Fruit fly (Drosophila melanogaster) whole organism, embryonic: ENCODE data around the gene Adck5.

Source experiments
- CG11723 ChIP-seq: fragments of 200-800 bp; sonication (Bioruptor generic); optimal IDR thresholded peaks from 2 replicates; lab custom pipeline; 2017; ENCODE audit warnings: missing biosample characterization, mild to moderate bottlenecking, missing genetic modification characterization
- CG12219 ChIP-seq: fragments of 200-800 bp; sonication (Bioruptor generic); optimal IDR thresholded peaks from 3 replicates; lab custom pipeline; 2018; ENCODE audit warnings: missing biosample characterization, mild to moderate bottlenecking, missing genetic modification characterization
- CG14050 ChIP-seq: fragments of 200-800 bp; sonication (Bioruptor generic); IDR thresholded peaks from 3 replicates; pipeline ENCODE4 v1.3.6; 2022; ENCODE audit warnings: missing biosample characterization, missing genetic modification characterization
- CG14667 ChIP-seq: fragments of 200-800 bp; sonication (Bioruptor generic); IDR thresholded peaks from 2 replicates; pipeline ENCODE4 v1.3.6; 2022; ENCODE audit warnings: missing biosample characterization, missing genetic modification characterization
- CG14860 ChIP-seq: fragments of 200-800 bp; sonication (Bioruptor generic); IDR thresholded peaks from 3 replicates; pipeline ENCODE4 v1.3.6; 2022; ENCODE audit warnings: missing biosample characterization, missing genetic modification characterization; ENCODE audit not compliant: partially characterized antibody
- CG18476 ChIP-seq: fragments of 200-800 bp; sonication (Bioruptor generic); optimal IDR thresholded peaks from 2 replicates; lab custom pipeline; 2016; ENCODE audit warnings: missing biosample characterization, mild to moderate bottlenecking, missing genetic modification characterization
- CG18599 ChIP-seq: fragments of 200-800 bp; sonication (Bioruptor generic); optimal IDR thresholded peaks from 3 replicates; lab custom pipeline; 2017; ENCODE audit warnings: missing biosample characterization, missing genetic modification characterization, mild to moderate bottlenecking, moderate library complexity, missing genetic modification reagents
- CG2116 ChIP-seq: fragments of 200-800 bp; sonication (Bioruptor generic); optimal IDR thresholded peaks from 3 replicates; lab custom pipeline; 2018; ENCODE audit warnings: missing biosample characterization, mild to moderate bottlenecking, missing genetic modification characterization
- CG5180 ChIP-seq: fragments of 200-800 bp; sonication (Bioruptor generic); optimal IDR thresholded peaks from 3 replicates; lab custom pipeline; 2017; ENCODE audit warnings: missing biosample characterization, missing genetic modification characterization, mild to moderate bottlenecking, moderate library complexity, missing genetic modification reagents
- CG7839 ChIP-seq: fragments of 200-800 bp; sonication (Bioruptor generic); optimal IDR thresholded peaks from 3 replicates; lab custom pipeline; 2018; ENCODE audit warnings: missing biosample characterization, mild to moderate bottlenecking, missing genetic modification characterization, moderate library complexity
- CG7963 ChIP-seq: fragments of 200-800 bp; sonication (Bioruptor generic); IDR thresholded peaks from 3 replicates; pipeline ENCODE4 v1.3.6; 2022; ENCODE audit warnings: missing biosample characterization, missing genetic modification characterization; ENCODE audit not compliant: partially characterized antibody
- CG7987 ChIP-seq: fragments of 200-800 bp; sonication (Bioruptor generic); optimal IDR thresholded peaks from 2 replicates; lab custom pipeline; 2018; ENCODE audit warnings: missing biosample characterization, mild to moderate bottlenecking, missing genetic modification characterization, moderate library complexity
- D19A ChIP-seq: fragments of 200-800 bp; optimal IDR thresholded peaks from 3 replicates; lab custom pipeline; 2019; ENCODE audit warnings: missing biosample characterization, mild to moderate bottlenecking, missing genetic modification characterization, moderate library complexity
- Dip3 ChIP-seq: fragments of 200-800 bp; sonication (Bioruptor generic); optimal IDR thresholded peaks from 3 replicates; lab custom pipeline; 2016; ENCODE audit warnings: missing biosample characterization, missing genetic modification characterization
- ERR ChIP-seq: fragments of 200-800 bp; sonication (Bioruptor generic); optimal IDR thresholded peaks from 2 replicates; lab custom pipeline; 2016; ENCODE audit warnings: missing biosample characterization, missing genetic modification characterization
- Elba2 ChIP-seq: fragments of 200-800 bp; sonication (Bioruptor generic); optimal IDR thresholded peaks from 3 replicates; lab custom pipeline; 2016; ENCODE audit warnings: missing biosample characterization, missing genetic modification characterization
- Hey ChIP-seq: fragments of 200-800 bp; sonication (Bioruptor generic); optimal IDR thresholded peaks from 3 replicates; lab custom pipeline; 2018; ENCODE audit warnings: missing biosample characterization, mild to moderate bottlenecking, missing genetic modification characterization
- MESR4 ChIP-seq: fragments of 200-800 bp; sonication (Bioruptor generic); optimal IDR thresholded peaks from 2 replicates; lab custom pipeline; 2018; ENCODE audit warnings: missing biosample characterization, mild to moderate bottlenecking, missing genetic modification characterization, moderate library complexity
- Meics ChIP-seq: fragments of 200-800 bp; sonication (Bioruptor generic); optimal IDR thresholded peaks from 2 replicates; lab custom pipeline; 2017; ENCODE audit warnings: missing biosample characterization, mild to moderate bottlenecking, missing genetic modification characterization
- NC2β ChIP-seq: fragments of 200-800 bp; sonication (Bioruptor generic); optimal IDR thresholded peaks from 2 replicates; lab custom pipeline; 2016; ENCODE audit warnings: missing biosample characterization, missing genetic modification characterization
- NFAT ChIP-seq: fragments of 200-800 bp; sonication (Bioruptor generic); IDR thresholded peaks from 2 replicates; pipeline ENCODE4 v1.3.6; 2022; ENCODE audit warnings: missing biosample characterization, missing genetic modification characterization
- Rfx ChIP-seq: fragments of 200-800 bp; sonication (Bioruptor generic); IDR thresholded peaks from 2 replicates; pipeline ENCODE4 v1.3.6; 2022; ENCODE audit warnings: missing biosample characterization, missing genetic modification characterization
- Vsx1 ChIP-seq: fragments of 200-800 bp; sonication (Bioruptor generic); optimal IDR thresholded peaks from 2 replicates; lab custom pipeline; 2017; ENCODE audit warnings: missing biosample characterization, mild to moderate bottlenecking, missing genetic modification characterization, missing genetic modification reagents
- YL-1 ChIP-seq: fragments of 200-800 bp; sonication (Bioruptor generic); optimal IDR thresholded peaks from 3 replicates; lab custom pipeline; 2017; ENCODE audit warnings: missing biosample characterization, mild to moderate bottlenecking, missing genetic modification characterization
- ash1 ChIP-seq: fragments of 200-800 bp; sonication (Bioruptor generic); optimal IDR thresholded peaks from 2 replicates; lab custom pipeline; 2018; ENCODE audit warnings: missing biosample characterization, mild to moderate bottlenecking, missing genetic modification characterization
- btn ChIP-seq: fragments of 200-800 bp; sonication (Bioruptor generic); optimal IDR thresholded peaks from 2 replicates; lab custom pipeline; 2016; ENCODE audit warnings: missing biosample characterization, missing genetic modification characterization
- chinmo ChIP-seq: fragments of 200-800 bp; sonication (Bioruptor generic); IDR thresholded peaks from 4 replicates; pipeline ENCODE4 v1.3.6; 2022; ENCODE audit warnings: missing biosample characterization, missing genetic modification characterization; ENCODE audit not compliant: partially characterized antibody
- chn ChIP-seq: fragments of 200-800 bp; sonication (Bioruptor generic); optimal IDR thresholded peaks from 2 replicates; lab custom pipeline; 2016; ENCODE audit warnings: missing biosample characterization, missing genetic modification characterization
- danr ChIP-seq: fragments of 200-800 bp; sonication (Bioruptor generic); IDR thresholded peaks from 2 replicates; pipeline ENCODE4 v1.3.6; 2022; ENCODE audit warnings: missing biosample characterization, missing genetic modification characterization
- dm ChIP-seq: fragments of 200-800 bp; sonication (Bioruptor generic); optimal IDR thresholded peaks from 3 replicates; lab custom pipeline; 2016; ENCODE audit warnings: missing biosample characterization, missing genetic modification characterization
- esg ChIP-seq: fragments of 200-800 bp; sonication (Bioruptor generic); conservative IDR thresholded peaks from 2 replicates; pipeline ENCODE4 v1.3.6; 2022; ENCODE audit warnings: missing biosample characterization, missing genetic modification characterization
- fd3F ChIP-seq: fragments of 200-800 bp; sonication (Bioruptor generic); optimal IDR thresholded peaks from 2 replicates; lab custom pipeline; 2018; ENCODE audit warnings: missing biosample characterization, mild to moderate bottlenecking, missing genetic modification characterization, moderate library complexity
- fd96Cb ChIP-seq: fragments of 200-800 bp; sonication (Bioruptor generic); optimal IDR thresholded peaks from 2 replicates; lab custom pipeline; 2018; ENCODE audit warnings: missing biosample characterization, mild to moderate bottlenecking, missing genetic modification characterization, moderate library complexity
- hkb ChIP-seq, 2 experiments: fragments of 200-800 bp in 1 of 2; fragments of >200 bp in 1 of 2; sonication (Bioruptor generic) in 1 of 2; IDR thresholded peaks in 1 of 2; optimal IDR thresholded peaks in 1 of 2; 2 replicates each; pipeline versions ENCODE4 v1.3.6 to Lab custom; 2017 to 2022; ENCODE audit warnings: missing biosample characterization in 1 of 2, missing genetic modification characterization in 1 of 2
- jigr1 ChIP-seq: fragments of 200-800 bp; sonication (Bioruptor generic); IDR thresholded peaks from 3 replicates; pipeline ENCODE4 v1.3.6; 2022; ENCODE audit warnings: missing biosample characterization, missing genetic modification characterization
- jumu ChIP-seq: fragments of 200-800 bp; sonication (Bioruptor generic); optimal IDR thresholded peaks from 3 replicates; lab custom pipeline; 2016; ENCODE audit warnings: missing biosample characterization, missing genetic modification characterization
- klu ChIP-seq: fragments of 200-800 bp; sonication (Bioruptor generic); IDR thresholded peaks from 2 replicates; pipeline ENCODE4 v1.3.6; 2022; ENCODE audit warnings: missing biosample characterization, missing genetic modification characterization
- kni ChIP-seq: fragments of 200-800 bp; sonication (Bioruptor generic); optimal IDR thresholded peaks from 3 replicates; lab custom pipeline; 2017; ENCODE audit warnings: mild to moderate bottlenecking, missing biosample characterization, missing genetic modification reagents, missing genetic modification characterization
- knrl ChIP-seq: fragments of 200-800 bp; sonication (Bioruptor generic); IDR thresholded peaks from 3 replicates; pipeline ENCODE4 v1.3.6; 2022; ENCODE audit warnings: missing biosample characterization, missing genetic modification characterization; ENCODE audit not compliant: partially characterized antibody
- lbe ChIP-seq: fragments of 200-800 bp; sonication (Bioruptor generic); optimal IDR thresholded peaks from 2 replicates; lab custom pipeline; 2016; ENCODE audit warnings: missing biosample characterization, mild to moderate bottlenecking, missing genetic modification characterization
- nerfin-2 ChIP-seq: fragments of 200-800 bp; sonication (Bioruptor generic); IDR thresholded peaks from 2 replicates; pipeline ENCODE4 v1.3.6; 2022; ENCODE audit warnings: missing biosample characterization, missing genetic modification characterization; ENCODE audit not compliant: partially characterized antibody
- nom ChIP-seq: fragments of 200-800 bp; sonication (Bioruptor generic); optimal IDR thresholded peaks from 2 replicates; lab custom pipeline; 2017; ENCODE audit warnings: missing biosample characterization, missing genetic modification characterization, mild to moderate bottlenecking, moderate library complexity, missing genetic modification reagents
- oc ChIP-seq: fragments of 200-800 bp; sonication (Bioruptor generic); optimal IDR thresholded peaks from 2 replicates; lab custom pipeline; 2018; ENCODE audit warnings: missing biosample characterization, mild to moderate bottlenecking, missing genetic modification characterization, moderate library complexity
- sens ChIP-seq: fragments of 200-800 bp; sonication (Bioruptor generic); peaks from one replicate; lab custom pipeline; 2016; ENCODE audit warnings: missing biosample characterization, missing genetic modification characterization
- shn ChIP-seq: fragments of 200-800 bp; sonication (Bioruptor generic); optimal IDR thresholded peaks from 3 replicates; lab custom pipeline; 2016; ENCODE audit warnings: missing biosample characterization, missing genetic modification characterization
- sr ChIP-seq: fragments of 200-800 bp; sonication (Bioruptor generic); IDR thresholded peaks from 3 replicates; pipeline ENCODE4 v1.3.6; 2022; ENCODE audit warnings: missing biosample characterization, missing genetic modification characterization
- tgo ChIP-seq: fragments of 200-800 bp; sonication (Bioruptor generic); IDR thresholded peaks from 3 replicates; pipeline ENCODE4 v1.3.6; 2022; ENCODE audit warnings: missing biosample characterization, missing genetic modification characterization
- yki ChIP-seq: fragments of >200 bp; optimal IDR thresholded peaks from 3 replicates; lab custom pipeline; 2018

Gene Adck5

DNA sequence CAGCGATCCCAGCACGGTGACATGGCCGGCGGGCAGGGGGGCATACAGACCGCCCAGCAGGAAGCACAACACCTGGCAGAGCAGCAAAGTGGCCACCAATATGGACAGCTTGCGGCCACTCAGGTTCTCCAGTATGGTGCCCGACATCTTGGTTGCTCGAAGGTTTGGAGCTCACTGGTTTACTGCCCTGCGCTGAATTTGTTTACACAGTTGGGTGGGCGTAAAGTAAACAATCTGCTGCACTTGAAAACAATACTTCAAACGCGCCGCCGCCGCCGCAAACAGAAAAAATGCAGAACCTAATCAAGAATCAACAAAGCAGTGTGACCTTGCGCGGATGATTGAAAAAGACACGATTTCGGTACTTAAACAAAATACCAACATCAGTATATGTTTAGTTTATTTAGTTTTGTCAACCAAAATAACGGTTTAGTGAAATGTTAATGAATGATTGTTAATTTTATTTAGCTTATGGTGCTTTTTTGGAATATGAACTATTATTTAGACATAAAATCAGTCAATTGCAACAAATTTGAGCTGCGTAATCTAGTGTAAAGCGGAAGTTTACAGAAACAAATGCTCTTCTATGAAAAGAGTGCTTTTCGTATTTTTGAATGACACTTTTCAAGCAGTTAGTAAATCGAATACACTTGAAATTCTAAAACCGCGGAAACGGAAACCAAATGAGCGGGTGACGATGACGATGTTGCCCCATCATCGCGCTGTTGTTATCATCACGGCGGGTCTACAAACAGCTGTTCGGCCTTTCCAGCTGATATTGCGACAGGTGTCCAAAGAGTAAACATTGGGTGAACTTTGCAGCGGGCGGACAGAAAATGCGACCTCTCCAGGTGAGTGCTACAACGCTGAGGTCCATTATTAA is at the start of gene Adck5, which contains the start of gene wls (continued):
- TF ChIP-seq CG18476 (GFP tag; lab: Kevin White, UChicago) (peak; percentile 39), yki (lab: Kevin White, UChicago) (no peak), chinmo (GFP tag; lab: Robert Waterston, UW) (0 out of 4 replicates have a peak, but pooled peaks have one; percentile 40), Vsx1 (GFP tag; lab: Kevin White, UChicago) (no peak), CG11723 (GFP tag; lab: Kevin White, UChicago) (peak; percentile 45), kni (GFP tag; lab: Kevin White, UChicago) (no peak), CG7963 (GFP tag; lab: Robert Waterston, UW) (no peak), knrl (GFP tag; lab: Robert Waterston, UW) (no peak), nerfin-2 (GFP tag; lab: Robert Waterston, UW) (no peak), shn (GFP tag; lab: Kevin White, UChicago) (peak; percentile 36), jumu (GFP tag; lab: Kevin White, UChicago) (no peak), esg (GFP tag; lab: Robert Waterston, UW) (no peak), NFAT (GFP tag; lab: Robert Waterston, UW) (no peak), CG18599 (GFP tag; lab: Kevin White, UChicago) (peak; percentile 61), CG12219 (GFP tag; lab: Kevin White, UChicago) (peak; percentile 47), CG2116 (GFP tag; lab: Kevin White, UChicago) (peak; percentile 67), CG5180 (GFP tag; lab: Kevin White, UChicago) (peak; percentile 7), D19A (tag; lab: Kevin White, UChicago) (no peak), oc (tag; lab: Kevin White, UChicago) (no peak), sr (GFP tag; lab: Robert Waterston, UW) (0 out of 3 replicates have a peak, but pooled peaks have one; percentile 46), ash1 (GFP tag; lab: Kevin White, UChicago) (no peak), chn (GFP tag; lab: Kevin White, UChicago) (no peak), Hey (tag; lab: Kevin White, UChicago) (peak; percentile 20), CG7839 (no peak), CG7987 (GFP tag; lab: Kevin White, UChicago) (peak; percentile 81), fd3F (GFP tag; lab: Kevin White, UChicago) (peak; percentile 13), lbe (GFP tag; lab: Kevin White, UChicago) (peak; percentile 36), ERR (no peak), Meics (GFP tag; lab: Kevin White, UChicago) (peak; percentile 76), Elba2 (GFP tag; lab: Kevin White, UChicago) (no peak), YL-1 (GFP tag; lab: Kevin White, UChicago) (peak; percentile 41), danr (GFP tag; lab: Robert Waterston, UW) (no peak), dm (GFP tag; lab: Kevin White, UChicago) (no peak), CG14860 (GFP tag; lab: Robert Waterston, UW) (no peak), btn (peak; percentile 20), klu (GFP tag; lab: Robert Waterston, UW) (no peak), fd96Cb (tag; lab: Kevin White, UChicago) (no peak), nom (no peak), CG14667 (GFP tag; lab: Robert Waterston, UW) (no peak), MESR4 (peak; percentile 59), NC2β (GFP tag; lab: Kevin White, UChicago) (peak; percentile 26), tgo (GFP tag; lab: Robert Waterston, UW) (no peak), CG14050 (no peak), sens (GFP tag; lab: Kevin White, UChicago) (peak; percentile 91), Rfx (GFP tag; lab: Robert Waterston, UW) (peak; percentile 70), jigr1 (GFP tag; lab: Robert Waterston, UW) (no peak), hkb (optimal IDR thresholded peaks at IDR 0.05; lab: Kevin White, UChicago) (no peak), hkb (GFP tag; IDR thresholded peaks at IDR 0.05; lab: Robert Waterston, UW) (peak; percentile 69), Dip3 (GFP tag; lab: Kevin White, UChicago) (peak; percentile 12)
